Fruit fly (Drosophila melanogaster): ENCODE measurements around the gene ScsbetaA.

The ScsbetaA gene

dm6 chr3R:8925924-8926553 is 12.5 kb upstream of the ScsbetaA start (continued):
- TF ChIP-seq Lhr (GFP tag; optimal IDR thresholded peaks at IDR 0.05) (no peak), pros (GFP tag; optimal IDR thresholded peaks at IDR 0.05) (no peak), CG11398 (GFP tag; optimal IDR thresholded peaks at IDR 0.05) (peak; percentile 21), CG1647 (GFP tag; optimal IDR thresholded peaks at IDR 0.05) (peak; percentile 37), ab (GFP tag; optimal IDR thresholded peaks at IDR 0.05) (no peak), CG12071 (GFP tag; optimal IDR thresholded peaks at IDR 0.05) (no peak), odd (GFP tag; optimal IDR thresholded peaks at IDR 0.05) (no peak), cwo (GFP tag; optimal IDR thresholded peaks at IDR 0.05) (peak; percentile 37), z (GFP tag; IDR thresholded peaks at IDR 0.05) (no peak), CG31441 (GFP tag; IDR thresholded peaks at IDR 0.05) (peak; percentile 77), CG12299 (tag; optimal IDR thresholded peaks at IDR 0.05) (no peak), CG8089 (GFP tag; optimal IDR thresholded peaks at IDR 0.05) (peak; percentile 36), wdn (GFP tag; IDR thresholded peaks at IDR 0.05) (no peak), CG1832 (GFP tag; optimal IDR thresholded peaks at IDR 0.05) (no peak), ttk (GFP tag; IDR thresholded peaks at IDR 0.05) (peak; percentile 54), CG16863 (GFP tag; optimal IDR thresholded peaks at IDR 0.05) (peak; percentile 47), peb (GFP tag; IDR thresholded peaks at IDR 0.05) (peak; percentile 81), chm (GFP tag; IDR thresholded peaks at IDR 0.05) (no peak), pan (optimal IDR thresholded peaks at IDR 0.05) (no peak), pan (GFP tag; optimal IDR thresholded peaks at IDR 0.05 in 1 of 2, IDR thresholded peaks at IDR 0.05 in 1 of 2) (peak in 1 of 2 experiments; percentile 49), CG6689 (GFP tag; IDR thresholded peaks at IDR 0.05) (peak; percentile 68), Asciz (GFP tag; optimal IDR thresholded peaks at IDR 0.05) (peak; percentile 81), Neu2 (GFP tag; optimal IDR thresholded peaks at IDR 0.05; ENCODE audit: borderline replicate concordance) (no peak), CG2199 (GFP tag; IDR thresholded peaks at IDR 0.05) (peak; percentile 89), Stat92E (GFP tag; optimal IDR thresholded peaks at IDR 0.05) (peak in 1 of 3 experiments; percentile 40), CG6854 (GFP tag; optimal IDR thresholded peaks at IDR 0.05) (no peak), H2.0 (GFP tag; IDR thresholded peaks at IDR 0.05) (no peak), CG2875 (GFP tag; optimal IDR thresholded peaks at IDR 0.05) (peak; percentile 30), CG10565 (GFP tag; optimal IDR thresholded peaks at IDR 0.05) (no peak), CG11456 (GFP tag; IDR thresholded peaks at IDR 0.05) (peak; percentile 24; the same call in 1 of the 3 replicates), sob (GFP tag; IDR thresholded peaks at IDR 0.05) (no peak), hth (optimal IDR thresholded peaks at IDR 0.05) (no peak), CG8765 (GFP tag; IDR thresholded peaks at IDR 0.05) (peak; percentile 49; the same call in 1 of the 2 replicates), B-H1 (GFP tag; IDR thresholded peaks at IDR 0.05) (peak; percentile 41; the same call in 1 of the 3 replicates), CG14860 (GFP tag; IDR thresholded peaks at IDR 0.05; ENCODE audit: partially characterized antibody) (no peak), CG7786 (GFP tag; optimal IDR thresholded peaks at IDR 0.05) (peak; percentile 38), Ptx1 (GFP tag; IDR thresholded peaks at IDR 0.05) (peak; percentile 61), Xrp1 (GFP tag; IDR thresholded peaks at IDR 0.05) (peak; percentile 90), CG7556 (GFP tag; optimal IDR thresholded peaks at IDR 0.05) (peak; percentile 32), CG13287 (GFP tag; IDR thresholded peaks at IDR 0.05; ENCODE audit: partially characterized antibody) (no peak), CG10654 (GFP tag; optimal IDR thresholded peaks at IDR 0.05) (peak; percentile 24), sisA (GFP tag; IDR thresholded peaks at IDR 0.05) (peak; percentile 64), CG32767 (GFP tag; IDR thresholded peaks at IDR 0.05) (no peak), lmd (GFP tag; IDR thresholded peaks at IDR 0.05) (peak; percentile 74), Spps (tag; optimal IDR thresholded peaks at IDR 0.05) (peak; percentile 94), Poxn (GFP tag; IDR thresholded peaks at IDR 0.05) (no peak), D19A (tag; optimal IDR thresholded peaks at IDR 0.05) (peak; percentile 50), btn (GFP tag; optimal IDR thresholded peaks at IDR 0.05) (peak; percentile 23), sd (tag; optimal IDR thresholded peaks at IDR 0.05) (no peak), Tbp (GFP tag; optimal IDR thresholded peaks at IDR 0.05) (no peak), Dref (GFP tag; IDR thresholded peaks at IDR 0.05) (no peak)
